Fruit fly (Drosophila melanogaster) whole organism, wandering third instar larva: ENCODE measurements around the gene Glut4EF.

Experiments used
- Abd-B ChIP-seq: fragments of >200 bp; optimal IDR thresholded peaks from 2 replicates; lab custom pipeline; 2017; ENCODE audit warnings: missing biosample characterization, missing genetic modification characterization
- CG32264 ChIP-seq: fragments of 200-800 bp; sonication (Bioruptor generic); optimal IDR thresholded peaks from 2 replicates; lab custom pipeline; 2016; ENCODE audit warnings: missing biosample characterization, missing genetic modification characterization
- CG9705 ChIP-seq: fragments of 200-800 bp; sonication (Bioruptor generic); optimal IDR thresholded peaks from 2 replicates; lab custom pipeline; 2018; ENCODE audit warnings: missing biosample characterization, mild to moderate bottlenecking, missing genetic modification characterization
- CrebA ChIP-seq: fragments of 200-800 bp; sonication (Bioruptor generic); optimal IDR thresholded peaks from 2 replicates; lab custom pipeline; 2016; ENCODE audit warnings: missing biosample characterization, mild to moderate bottlenecking, missing genetic modification characterization, borderline replicate concordance
- Dfd ChIP-seq: fragments of >200 bp; optimal IDR thresholded peaks from 2 replicates; lab custom pipeline; 2017; ENCODE audit warnings: missing biosample characterization, missing genetic modification characterization
- Dif ChIP-seq: fragments of 200-275, 200-300 bp; sonication (Bioruptor generic); optimal IDR thresholded peaks from 2 replicates; lab custom pipeline; 2018; ENCODE audit warnings: missing biosample characterization, missing genetic modification characterization; ENCODE audit not compliant: partially characterized antibody
- GATAd ChIP-seq: sonication (Bioruptor generic); optimal IDR thresholded peaks from 2 replicates; lab custom pipeline; 2016; ENCODE audit warnings: missing biosample characterization, missing genetic modification characterization
- HLH106 ChIP-seq: fragments of 200-800 bp; optimal IDR thresholded peaks from 3 replicates; lab custom pipeline; 2019; ENCODE audit warnings: missing biosample characterization, mild to moderate bottlenecking, missing genetic modification characterization, moderate library complexity
- Hnf4 ChIP-seq: fragments of 200-800 bp; sonication (Bioruptor generic); optimal IDR thresholded peaks from 2 replicates; lab custom pipeline; 2016; ENCODE audit warnings: missing biosample characterization, mild to moderate bottlenecking, missing genetic modification characterization
- Hr78 ChIP-seq: fragments of >200 bp; optimal IDR thresholded peaks from 2 replicates; lab custom pipeline; 2017; ENCODE audit warnings: missing biosample characterization, missing genetic modification characterization
- Hr83 ChIP-seq: fragments of 200-300 bp; sonication (Bioruptor generic); optimal IDR thresholded peaks from 2 replicates; lab custom pipeline; 2016; ENCODE audit warnings: missing biosample characterization, mild to moderate bottlenecking, missing genetic modification characterization, moderate library complexity; ENCODE audit not compliant: poor library complexity, severe bottlenecking
- Jra ChIP-seq: sonication (Bioruptor generic); optimal IDR thresholded peaks from 2 replicates; lab custom pipeline; 2016; ENCODE audit warnings: missing biosample characterization, missing genetic modification characterization
- Mio ChIP-seq: sonication (Bioruptor generic); optimal IDR thresholded peaks from 2 replicates; lab custom pipeline; 2016; ENCODE audit warnings: missing biosample characterization, missing genetic modification characterization
- Myc ChIP-seq: fragments of >200 bp; optimal IDR thresholded peaks from 2 replicates; lab custom pipeline; 2017
- N ChIP-seq: fragments of >200 bp; optimal IDR thresholded peaks from 2 replicates; lab custom pipeline; 2018; ENCODE audit warnings: missing biosample characterization, missing external identifiers, missing genetic modification characterization
- OdsH ChIP-seq: fragments of 200-800 bp; sonication (Bioruptor generic); optimal IDR thresholded peaks from 2 replicates; lab custom pipeline; 2016; ENCODE audit warnings: missing biosample characterization, mild to moderate bottlenecking, missing genetic modification characterization
- Rel ChIP-seq, 2 experiments: fragments of 200-800 bp; sonication (Bioruptor generic) in 1 of 2; optimal IDR thresholded peaks; 2 replicates in 1 of 2; 3 replicates in 1 of 2; lab custom pipeline; 2016 to 2019; ENCODE audit warnings: mild to moderate bottlenecking in 2 of 2, missing biosample characterization in 2 of 2, missing genetic modification characterization in 2 of 2, moderate library complexity in 1 of 2
- Sp1 ChIP-seq: fragments of 200-800 bp; sonication (Bioruptor generic); optimal IDR thresholded peaks from 3 replicates; lab custom pipeline; 2019; ENCODE audit warnings: missing biosample characterization, mild to moderate bottlenecking, missing genetic modification characterization, moderate library complexity
- Vsx2 ChIP-seq: fragments of 200-300, 225-300 bp; sonication (Bioruptor generic); optimal IDR thresholded peaks from 2 replicates; lab custom pipeline; 2018; ENCODE audit warnings: missing biosample characterization, missing genetic modification characterization; ENCODE audit not compliant: partially characterized antibody
- br ChIP-seq: fragments of 200-800 bp; sonication (Bioruptor generic); optimal IDR thresholded peaks from 2 replicates; lab custom pipeline; 2016; ENCODE audit warnings: missing biosample characterization, missing genetic modification characterization
- brk ChIP-seq: fragments of 200-800 bp; sonication (Bioruptor generic); optimal IDR thresholded peaks from 2 replicates; lab custom pipeline; 2016; ENCODE audit warnings: missing biosample characterization, mild to moderate bottlenecking, missing genetic modification characterization
- dl ChIP-seq, 2 experiments: fragments of 175-275, 200-275 bp in 1 of 2; fragments of 200-275 bp in 1 of 2; sonication (Bioruptor generic); optimal IDR thresholded peaks; lab custom pipeline; 2018; ENCODE audit warnings: mild to moderate bottlenecking in 2 of 2, missing biosample characterization in 2 of 2, missing genetic modification characterization in 2 of 2, moderate library complexity in 2 of 2; ENCODE audit not compliant: partially characterized antibody in 2 of 2, insufficient read depth in 1 of 2
- dmrt93B ChIP-seq: fragments of 200-800 bp; sonication (Bioruptor generic); optimal IDR thresholded peaks from 2 replicates; lab custom pipeline; 2018; ENCODE audit warnings: missing biosample characterization, mild to moderate bottlenecking, missing genetic modification characterization
- dsf ChIP-seq: sonication (Bioruptor generic); optimal IDR thresholded peaks from 2 replicates; lab custom pipeline; 2016; ENCODE audit warnings: missing biosample characterization, missing genetic modification characterization, borderline replicate concordance
- ey ChIP-seq: fragments of 200-800 bp; sonication (Bioruptor generic); optimal IDR thresholded peaks from 2 replicates; lab custom pipeline; 2016; ENCODE audit warnings: missing biosample characterization, missing genetic modification characterization
- foxo ChIP-seq, 2 experiments: fragments of 200-800 bp; sonication (Bioruptor generic); optimal IDR thresholded peaks; 2 replicates in 1 of 2; 3 replicates in 1 of 2; lab custom pipeline; 2016 to 2017; ENCODE audit warnings: missing biosample characterization in 2 of 2, missing genetic modification characterization in 2 of 2
- fru ChIP-seq: fragments of 200-800 bp; sonication (Bioruptor generic); optimal IDR thresholded peaks from 3 replicates; lab custom pipeline; 2016; ENCODE audit warnings: missing biosample characterization, mild to moderate bottlenecking, missing genetic modification characterization
- h ChIP-seq: fragments of 200-800 bp; sonication (Bioruptor generic); optimal IDR thresholded peaks from 3 replicates; lab custom pipeline; 2016; ENCODE audit warnings: missing biosample characterization, mild to moderate bottlenecking, missing genetic modification characterization
- jim ChIP-seq: fragments of 175-275, 200-325 bp; sonication (Bioruptor generic); optimal IDR thresholded peaks from 2 replicates; lab custom pipeline; 2016; ENCODE audit warnings: missing biosample characterization, mild to moderate bottlenecking, missing genetic modification characterization
- lola ChIP-seq: fragments of >200 bp; optimal IDR thresholded peaks from 2 replicates; lab custom pipeline; 2017; ENCODE audit warnings: missing biosample characterization, missing genetic modification characterization
- pan ChIP-seq: fragments of >200 bp; optimal IDR thresholded peaks from 2 replicates; lab custom pipeline; 2017
- psq ChIP-seq: fragments of 200-800 bp; sonication (Bioruptor generic); optimal IDR thresholded peaks from 3 replicates; lab custom pipeline; 2017; ENCODE audit warnings: missing biosample characterization, mild to moderate bottlenecking, missing genetic modification characterization, moderate library complexity
- rgr ChIP-seq: fragments of 200-800 bp; sonication (Bioruptor generic); optimal IDR thresholded peaks from 3 replicates; lab custom pipeline; 2016; ENCODE audit warnings: missing biosample characterization, mild to moderate bottlenecking, missing genetic modification characterization
- sage ChIP-seq: fragments of 200-800 bp; sonication (Bioruptor generic); optimal IDR thresholded peaks from 2 replicates; lab custom pipeline; 2016; ENCODE audit warnings: missing biosample characterization, mild to moderate bottlenecking, missing genetic modification characterization
- sv ChIP-seq: fragments of 200-800 bp; sonication (Bioruptor generic); optimal IDR thresholded peaks from 3 replicates; lab custom pipeline; 2016; ENCODE audit warnings: missing biosample characterization, missing genetic modification characterization
- tai ChIP-seq: sonication (Bioruptor generic); optimal IDR thresholded peaks from 2 replicates; lab custom pipeline; 2016; ENCODE audit warnings: missing biosample characterization, missing genetic modification characterization
- usp ChIP-seq: fragments of >200 bp; optimal IDR thresholded peaks from 2 replicates; lab custom pipeline; 2017; ENCODE audit warnings: missing biosample characterization, missing genetic modification characterization
- woc ChIP-seq: sonication (Bioruptor generic); optimal IDR thresholded peaks from 2 replicates; lab custom pipeline; 2016; ENCODE audit warnings: missing biosample characterization, mild to moderate bottlenecking, missing genetic modification characterization

Gene Glut4EF

dm6 chr3R:10035765-10036164 is 161.3 kb downstream of the Glut4EF start:
- TF ChIP-seq Dfd (GFP tag; lab: Kevin White, UChicago) (no peak), sv (no peak), brk (peak; percentile 47)

dm6 chr3R:10039188-10039587 is 164.7 kb downstream of the Glut4EF start:
- TF ChIP-seq Abd-B (no peak), N (no peak), br (GFP tag; lab: Kevin White, UChicago) (no peak), Jra (GFP tag; lab: Kevin White, UChicago) (no peak)

- no peak for TF ChIP-seq Sp1 (GFP tag; lab: Kevin White, UChicago)
- no peak for TF ChIP-seq Hnf4
- no peak for TF ChIP-seq Rel (GFP tag; optimal IDR thresholded peaks at IDR 0.05; lab: Kevin White, UChicago)
- peak; percentile 88 for TF ChIP-seq Rel (tag; optimal IDR thresholded peaks at IDR 0.05; lab: Kevin White, UChicago)
- no peak for TF ChIP-seq h
- TF ChIP-seq sage (GFP tag; lab: Kevin White, UChicago), result no peak
- no peak for TF ChIP-seq Hr83 (GFP tag; lab: Kevin White, UChicago)
Measured at dm6 chr3R:10040505-10040904, 166.0 kb downstream of the Glut4EF start.

- TF ChIP-seq psq (GFP tag; lab: Kevin White, UChicago), result peak; percentile 53
- TF ChIP-seq Dfd (GFP tag; lab: Kevin White, UChicago), result no peak
Measured at dm6 chr3R:10042024-10042663, 167.7 kb downstream of the Glut4EF start.

- TF ChIP-seq Hr78 (GFP tag; lab: Kevin White, UChicago) (no peak), dl (GFP tag; optimal IDR thresholded peaks at IDR 0.05; lab: Kevin White, UChicago; ENCODE audit: insufficient read depth in 1 of 2, partially characterized antibody in 2 of 2) (no peak), CrebA (no peak), CG32264 (no peak), Rel (GFP tag; optimal IDR thresholded peaks at IDR 0.05; lab: Kevin White, UChicago) (no peak), Rel (tag; optimal IDR thresholded peaks at IDR 0.05; lab: Kevin White, UChicago) (peak; percentile 77), Mio (GFP tag; lab: Kevin White, UChicago) (no peak), brk (no peak), sage (GFP tag; lab: Kevin White, UChicago) (peak; percentile 15), OdsH (peak; percentile 68), Hr83 (GFP tag; lab: Kevin White, UChicago) (peak; percentile 51), pan (no peak), usp (GFP tag; lab: Kevin White, UChicago) (no peak), Jra (GFP tag; lab: Kevin White, UChicago) (peak; percentile 16), woc (peak; percentile 60), Dfd (GFP tag; lab: Kevin White, UChicago) (no peak), sv (peak; percentile 36), lola (no peak), Abd-B (no peak), CG9705 (GFP tag; lab: Kevin White, UChicago) (peak; percentile 49), tai (GFP tag; lab: Kevin White, UChicago) (no peak), HLH106 (tag; lab: Kevin White, UChicago) (peak; percentile 89), Vsx2 (GFP tag; lab: Kevin White, UChicago) (peak; percentile 94), foxo (GFP tag; optimal IDR thresholded peaks at IDR 0.05; lab: Kevin White, UChicago) (peak in 1 of 2 experiments; percentile 87), ey (peak; percentile 52), rgr (peak; percentile 69), Myc (lab: Kevin White, UChicago) (no peak), psq (GFP tag; lab: Kevin White, UChicago) (peak; percentile 74), dsf (peak; percentile 65), Sp1 (GFP tag; lab: Kevin White, UChicago) (peak; percentile 86), jim (GFP tag; lab: Kevin White, UChicago) (peak; percentile 25), Dif (GFP tag; lab: Kevin White, UChicago) (peak; percentile 59), Hnf4 (peak; percentile 82), fru (GFP tag; lab: Kevin White, UChicago) (peak; percentile 67), dmrt93B (GFP tag; lab: Kevin White, UChicago) (no peak), N (no peak), br (GFP tag; lab: Kevin White, UChicago) (peak; percentile 15), GATAd (no peak), h (peak; percentile 71)
Measured at dm6 chr3R:10042664-10043372, 168.3 kb downstream of the Glut4EF start, which contains the start of the genes Mical and CG3909. TSS of gene Mical (minus strand) at chr3R:10042895. TSS of gene CG3909 (plus strand) at chr3R:10043270.
